Worm (Caenorhabditis elegans): Measurements from ENCODE around the gene F44E2.8.

F44E2.8 gene

ce11 chrIII:8847722-8848121 lies 2.0 kb downstream of the F44E2.8 start (continued):
- no peak for TF ChIP-seq mdl-1 (tag; optimal IDR thresholded peaks at IDR 0.05)
- no peak for TF ChIP-seq tag-97 (GFP tag; IDR thresholded peaks at IDR 0.05)
- no peak for TF ChIP-seq daf-12 (tag; optimal IDR thresholded peaks at IDR 0.05)
- TF ChIP-seq mxl-3 (GFP tag; optimal IDR thresholded peaks at IDR 0.05) = no peak
- no peak for TF ChIP-seq nhr-237 (tag; optimal IDR thresholded peaks at IDR 0.05)
- peak; percentile 84 for TF ChIP-seq mes-2 (tag; optimal IDR thresholded peaks at IDR 0.05; ENCODE audit: poor library complexity, severe bottlenecking)
- no peak for TF ChIP-seq egl-43 (GFP tag; IDR thresholded peaks at IDR 0.05)
- TF ChIP-seq madf-9 (GFP tag; conservative IDR thresholded peaks at IDR 0.05) = no peak
- TF ChIP-seq ces-1 (GFP tag; optimal IDR thresholded peaks at IDR 0.05) = no peak
- TF ChIP-seq nhr-10 (tag; optimal IDR thresholded peaks at IDR 0.05) = no peak
- peak; percentile 34 for TF ChIP-seq nhr-28 (tag; optimal IDR thresholded peaks at IDR 0.05)
- TF ChIP-seq dmd-8 (GFP tag; IDR thresholded peaks at IDR 0.05) = no peak
- TF ChIP-seq arid-1 (GFP tag; conservative IDR thresholded peaks at IDR 0.05) = no peak
- no peak for TF ChIP-seq hif-1 (tag; optimal IDR thresholded peaks at IDR 0.05)
- TF ChIP-seq lsy-2 (tag; optimal IDR thresholded peaks at IDR 0.05) = peak in 1 of 2 experiments; percentile 82
- TF ChIP-seq Y75B8A.6 (GFP tag; IDR thresholded peaks at IDR 0.05) = no peak
- TF ChIP-seq pqm-1 (tag; optimal IDR thresholded peaks at IDR 0.05) = peak; percentile 0

ce11 chrIII:8845114-8845513 lies 4.6 kb downstream of the F44E2.8 start, which contains the start of gene F44E2.6:
F44E2.6 (minus strand) TSS chrIII:8845214.
- TF ChIP-seq lin-38 (GFP tag; IDR thresholded peaks at IDR 0.05) (no peak), spr-1 (tag; optimal IDR thresholded peaks at IDR 0.05) (no peak), ceh-32 (tag; optimal IDR thresholded peaks at IDR 0.05; ENCODE audit: poor library complexity) (no peak), T26A8.4 (GFP tag; IDR thresholded peaks at IDR 0.05) (no peak), tag-97 (GFP tag; IDR thresholded peaks at IDR 0.05) (no peak), vab-7 (GFP tag; IDR thresholded peaks at IDR 0.05) (no peak), Y75B8A.6 (GFP tag; IDR thresholded peaks at IDR 0.05) (no peak)

- no peak for TF ChIP-seq hlh-11 (tag; optimal IDR thresholded peaks at IDR 0.05)
- no peak for TF ChIP-seq nhr-10 (tag; optimal IDR thresholded peaks at IDR 0.05)
- no peak for TF ChIP-seq rbr-2 (tag; optimal IDR thresholded peaks at IDR 0.05)
- no peak for TF ChIP-seq ama-1 (optimal IDR thresholded peaks at IDR 0.05)
- TF ChIP-seq Y105C5A.15 (GFP tag; IDR thresholded peaks at IDR 0.05) = no peak
- TF ChIP-seq lin-15B (tag; optimal IDR thresholded peaks at IDR 0.05) = no peak
- TF ChIP-seq Y5F2A.4 (GFP tag; optimal IDR thresholded peaks at IDR 0.05) = no peak
- no peak for TF ChIP-seq attf-4 (tag; optimal IDR thresholded peaks at IDR 0.05)
- no peak for TF ChIP-seq saeg-2 (GFP tag; IDR thresholded peaks at IDR 0.05)
- no peak for TF ChIP-seq pqm-1 (tag; optimal IDR thresholded peaks at IDR 0.05)
- no peak for TF ChIP-seq dmd-6 (GFP tag; IDR thresholded peaks at IDR 0.05)
- no peak for TF ChIP-seq F10B5.3 (tag; optimal IDR thresholded peaks at IDR 0.05)
- TF ChIP-seq nhr-237 (tag; optimal IDR thresholded peaks at IDR 0.05) = no peak
- TF ChIP-seq nhr-42 (GFP tag; IDR thresholded peaks at IDR 0.05) = no peak
- no peak for TF ChIP-seq mxl-2 (GFP tag; conservative IDR thresholded peaks at IDR 0.05)
- TF ChIP-seq aha-1 (tag) = no peak
- TF ChIP-seq dmd-9 (GFP tag; IDR thresholded peaks at IDR 0.05) = no peak
- TF ChIP-seq ceh-62 (tag; optimal IDR thresholded peaks at IDR 0.05) = no peak
- TF ChIP-seq zip-2 (tag; optimal IDR thresholded peaks at IDR 0.05) = no peak
- no peak for TF ChIP-seq ceh-44 (GFP tag; IDR thresholded peaks at IDR 0.05)
Measured at ce11 chrIII:8844137-8844536, 5.5 kb downstream of the F44E2.8 start.
